Fruit fly (Drosophila melanogaster) whole organism, pupa: ENCODE data around the gene Pus1.

Experiments
- CG10348 ChIP-seq: fragments of 200-800 bp; sonication (Bioruptor generic); IDR thresholded peaks from 2 replicates; pipeline ENCODE4 v1.3.6; 2022; ENCODE audit warnings: missing biosample characterization, missing genetic modification characterization
- CG12605 ChIP-seq: fragments of 200-800 bp; sonication (Bioruptor generic); IDR thresholded peaks from 2 replicates; pipeline ENCODE4 v1.3.6; 2022; ENCODE audit warnings: missing biosample characterization, missing genetic modification characterization
- CG13204 ChIP-seq: fragments of 200-800 bp; sonication (Bioruptor generic); optimal IDR thresholded peaks from 2 replicates; lab custom pipeline; 2018; ENCODE audit warnings: missing biosample characterization, mild to moderate bottlenecking, missing genetic modification characterization, moderate library complexity
- CG14655 ChIP-seq: fragments of 200-800 bp; sonication (Bioruptor generic); optimal IDR thresholded peaks from 3 replicates; lab custom pipeline; 2017; ENCODE audit warnings: mild to moderate bottlenecking, missing biosample characterization, missing genetic modification reagents, missing genetic modification characterization
- CG15710 ChIP-seq: fragments of 200-800 bp; sonication (Bioruptor generic); optimal IDR thresholded peaks from 2 replicates; lab custom pipeline; 2018; ENCODE audit warnings: missing biosample characterization, mild to moderate bottlenecking, missing genetic modification characterization, moderate library complexity
- CG17806 ChIP-seq: fragments of 200-800 bp; sonication (Bioruptor generic); optimal IDR thresholded peaks from 2 replicates; lab custom pipeline; 2018; ENCODE audit warnings: missing biosample characterization, mild to moderate bottlenecking, missing genetic modification characterization, moderate library complexity
- CG32121 ChIP-seq: fragments of 200-800 bp; sonication (Bioruptor generic); IDR thresholded peaks from 2 replicates; pipeline ENCODE4 v1.3.6; 2022; ENCODE audit warnings: missing biosample characterization, missing genetic modification characterization
- CG34367 ChIP-seq: fragments of 200-800 bp; sonication (Bioruptor generic); optimal IDR thresholded peaks from 2 replicates; lab custom pipeline; 2018; ENCODE audit warnings: missing biosample characterization, mild to moderate bottlenecking, missing genetic modification characterization
- CG4496 ChIP-seq: fragments of 200-800 bp; sonication (Bioruptor generic); IDR thresholded peaks from 3 replicates; pipeline ENCODE4 v1.3.6; 2022; ENCODE audit warnings: missing biosample characterization, missing genetic modification characterization
- CG8159 ChIP-seq: fragments of 200-800 bp; sonication (Bioruptor generic); optimal IDR thresholded peaks from 3 replicates; lab custom pipeline; 2018; ENCODE audit warnings: missing biosample characterization, mild to moderate bottlenecking, missing genetic modification characterization, moderate library complexity
- CG8301 ChIP-seq: fragments of 200-800 bp; sonication (Bioruptor generic); optimal IDR thresholded peaks from 2 replicates; lab custom pipeline; 2018; ENCODE audit warnings: missing biosample characterization, mild to moderate bottlenecking, missing genetic modification characterization
- CG9948 ChIP-seq: fragments of 200-800 bp; sonication (Bioruptor generic); optimal IDR thresholded peaks from 2 replicates; lab custom pipeline; 2018; ENCODE audit warnings: missing biosample characterization, mild to moderate bottlenecking, missing genetic modification characterization, moderate library complexity
- D1 ChIP-seq: fragments of 200-800 bp; sonication (Bioruptor generic); optimal IDR thresholded peaks from 2 replicates; lab custom pipeline; 2018; ENCODE audit warnings: missing biosample characterization, mild to moderate bottlenecking, missing genetic modification characterization, moderate library complexity
- EcR ChIP-seq: fragments of 200-800 bp; sonication (Bioruptor generic); optimal IDR thresholded peaks from 3 replicates; lab custom pipeline; 2019; ENCODE audit warnings: missing biosample characterization, missing genetic modification characterization, mild to moderate bottlenecking, moderate library complexity, missing genetic modification reagents
- Ets98B ChIP-seq: fragments of 200-800 bp; sonication (Bioruptor generic); IDR thresholded peaks from 2 replicates; pipeline ENCODE4 v1.3.6; 2022; ENCODE audit warnings: missing biosample characterization, missing genetic modification characterization
- Pif1A ChIP-seq: fragments of 200-800 bp; sonication (Bioruptor generic); optimal IDR thresholded peaks from 3 replicates; lab custom pipeline; 2016; ENCODE audit warnings: missing biosample characterization, missing genetic modification characterization
- Pif1B ChIP-seq: fragments of 200-800 bp; sonication (Bioruptor generic); optimal IDR thresholded peaks from 3 replicates; lab custom pipeline; 2016; ENCODE audit warnings: missing biosample characterization, missing genetic modification characterization
- Snoo ChIP-seq: fragments of 200-800 bp; sonication (Bioruptor generic); optimal IDR thresholded peaks from 3 replicates; lab custom pipeline; 2017; ENCODE audit warnings: missing biosample characterization, mild to moderate bottlenecking, missing genetic modification characterization, inconsistent platforms
- fd96Ca ChIP-seq: fragments of 200-800 bp; sonication (Bioruptor generic); IDR thresholded peaks from 3 replicates; pipeline ENCODE4 v1.3.6; 2022; ENCODE audit warnings: missing biosample characterization, missing genetic modification characterization
- gl ChIP-seq: fragments of 200-800 bp; sonication (Bioruptor generic); optimal IDR thresholded peaks from 2 replicates; lab custom pipeline; 2018; ENCODE audit warnings: missing biosample characterization, mild to moderate bottlenecking, missing genetic modification characterization
- rn ChIP-seq: fragments of 200-800 bp; sonication (Bioruptor generic); IDR thresholded peaks from 2 replicates; pipeline ENCODE4 v1.3.6; 2022; ENCODE audit warnings: missing biosample characterization, missing genetic modification characterization

The Pus1 gene

DNA sequence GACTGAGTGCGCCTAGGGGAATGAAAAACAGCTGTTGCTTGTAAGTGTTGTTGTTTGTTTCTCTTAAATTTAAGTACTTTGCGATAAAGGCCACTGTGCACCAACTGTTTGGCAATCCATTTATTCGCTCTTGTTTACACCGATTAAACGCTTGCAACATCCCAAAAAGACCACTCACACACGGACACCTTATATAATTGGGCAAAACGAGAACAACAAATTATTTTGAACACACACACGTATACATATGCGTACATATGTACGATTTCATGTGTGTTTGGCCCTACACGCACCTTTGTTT is 35.4 kb downstream of the Pus1 start:
- TF ChIP-seq CG15710 (tag; lab: Kevin White, UChicago) (no peak), CG14655 (GFP tag; lab: Kevin White, UChicago) (no peak), CG10348 (no peak), Pif1B (no peak), CG34367 (tag; lab: Kevin White, UChicago) (no peak), Snoo (no peak), CG4496 (GFP tag; lab: Robert Waterston, UW) (no peak)

- no peak for TF ChIP-seq rn (GFP tag; lab: Robert Waterston, UW)
- peak; percentile 82 for TF ChIP-seq CG4496 (GFP tag; lab: Robert Waterston, UW)
- TF ChIP-seq D1 (tag; lab: Kevin White, UChicago), result no peak
- TF ChIP-seq CG9948 (tag; lab: Kevin White, UChicago), result peak; percentile 62
- peak; percentile 42 for TF ChIP-seq CG34367 (tag; lab: Kevin White, UChicago)
- peak; percentile 70 for TF ChIP-seq CG8159 (tag; lab: Kevin White, UChicago)
- peak; percentile 86 for TF ChIP-seq CG13204 (GFP tag; lab: Kevin White, UChicago)
- TF ChIP-seq CG14655 (GFP tag; lab: Kevin White, UChicago), result peak; percentile 78
- TF ChIP-seq gl (tag; lab: Kevin White, UChicago), result peak; percentile 91
- peak; percentile 46 for TF ChIP-seq EcR (GFP tag; lab: Kevin White, UChicago)
- TF ChIP-seq Pif1B, result peak; percentile 9
- peak; percentile 70 for TF ChIP-seq fd96Ca (GFP tag; lab: Robert Waterston, UW)
- TF ChIP-seq CG15710 (tag; lab: Kevin White, UChicago), result peak; percentile 67
- peak; percentile 67 for TF ChIP-seq CG8301 (tag; lab: Kevin White, UChicago)
- TF ChIP-seq Snoo, result peak; percentile 47
- peak; percentile 81 for TF ChIP-seq Ets98B (GFP tag; lab: Robert Waterston, UW)
- TF ChIP-seq CG10348, result peak; percentile 54
- TF ChIP-seq CG17806, result peak; percentile 65
- TF ChIP-seq CG12605 (GFP tag; lab: Robert Waterston, UW), result peak; percentile 71
- peak; percentile 60 for TF ChIP-seq Pif1A (GFP tag; lab: Kevin White, UChicago)
- peak; percentile 67 for TF ChIP-seq CG32121 (GFP tag; lab: Robert Waterston, UW)
These were observed 36.0 kb downstream of the Pus1 start for dm6 chr3R:20556281-20557113.

DNA sequence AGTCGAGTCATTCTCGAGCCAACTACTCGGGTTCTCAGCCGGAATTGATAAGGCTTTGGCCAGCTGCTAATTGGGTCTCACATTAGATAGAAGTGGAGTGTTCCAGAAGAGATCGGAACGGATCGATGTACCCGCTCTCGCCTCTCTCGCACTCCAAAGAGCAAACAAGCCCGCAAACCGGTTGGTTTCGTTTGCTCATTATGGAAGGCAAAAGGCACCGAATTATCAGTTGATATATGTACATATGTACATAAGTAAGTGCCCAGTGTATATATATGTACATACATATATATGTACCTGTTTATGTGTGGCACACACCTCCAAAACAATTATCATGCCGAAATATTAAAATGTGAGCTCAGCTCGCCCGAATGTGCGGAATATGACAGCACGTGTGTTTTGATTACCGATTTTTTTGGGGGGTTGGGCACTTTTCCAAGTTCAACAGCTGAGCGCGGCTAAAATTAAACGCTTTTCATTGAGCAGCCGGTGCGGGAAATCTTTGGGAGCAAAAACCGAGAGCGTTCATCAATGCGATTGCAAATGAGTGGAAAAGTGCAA is 36.7 kb downstream of the Pus1 start:
- TF ChIP-seq Ets98B (GFP tag; lab: Robert Waterston, UW), result no peak
- no peak for TF ChIP-seq CG12605 (GFP tag; lab: Robert Waterston, UW)
- TF ChIP-seq rn (GFP tag; lab: Robert Waterston, UW), result no peak
- no peak for TF ChIP-seq CG10348
- no peak for TF ChIP-seq CG17806
- no peak for TF ChIP-seq Snoo
- TF ChIP-seq fd96Ca (GFP tag; lab: Robert Waterston, UW), result no peak
- TF ChIP-seq Pif1B, result no peak
- TF ChIP-seq CG32121 (GFP tag; lab: Robert Waterston, UW), result no peak

DNA sequence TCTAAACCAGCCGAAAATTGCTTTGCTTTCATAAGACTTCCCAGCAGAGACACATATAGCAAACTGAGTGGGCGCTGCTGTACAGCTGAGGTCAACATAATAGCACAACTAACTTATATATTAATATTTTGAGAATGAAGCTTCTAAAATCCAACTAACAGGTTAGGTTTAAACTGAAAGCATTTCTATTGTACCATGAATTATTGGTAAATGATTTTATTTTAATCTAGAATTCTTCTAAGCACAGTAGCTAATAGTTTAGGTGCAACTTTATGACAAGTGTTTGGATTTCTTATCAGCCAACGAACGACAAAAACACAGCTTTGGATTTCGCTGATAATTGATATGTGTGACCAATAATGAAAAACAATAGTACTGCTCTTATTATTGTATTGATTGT is 37.4 kb downstream of the Pus1 start:
- TF ChIP-seq Pif1A (GFP tag; lab: Kevin White, UChicago) (peak; percentile 27), CG13204 (GFP tag; lab: Kevin White, UChicago) (no peak), CG9948 (tag; lab: Kevin White, UChicago) (no peak), CG15710 (tag; lab: Kevin White, UChicago) (no peak), D1 (tag; lab: Kevin White, UChicago) (no peak), fd96Ca (GFP tag; lab: Robert Waterston, UW) (no peak), gl (tag; lab: Kevin White, UChicago) (no peak), CG17806 (no peak), CG4496 (GFP tag; lab: Robert Waterston, UW) (no peak), CG14655 (GFP tag; lab: Kevin White, UChicago) (peak; percentile 25), rn (GFP tag; lab: Robert Waterston, UW) (no peak), CG32121 (GFP tag; lab: Robert Waterston, UW) (0 out of 2 replicates have a peak, but pooled peaks have one; percentile 31), EcR (GFP tag; lab: Kevin White, UChicago) (no peak), Pif1B (peak; percentile 4), CG34367 (tag; lab: Kevin White, UChicago) (no peak), CG8301 (tag; lab: Kevin White, UChicago) (peak; percentile 22), CG10348 (no peak)

DNA sequence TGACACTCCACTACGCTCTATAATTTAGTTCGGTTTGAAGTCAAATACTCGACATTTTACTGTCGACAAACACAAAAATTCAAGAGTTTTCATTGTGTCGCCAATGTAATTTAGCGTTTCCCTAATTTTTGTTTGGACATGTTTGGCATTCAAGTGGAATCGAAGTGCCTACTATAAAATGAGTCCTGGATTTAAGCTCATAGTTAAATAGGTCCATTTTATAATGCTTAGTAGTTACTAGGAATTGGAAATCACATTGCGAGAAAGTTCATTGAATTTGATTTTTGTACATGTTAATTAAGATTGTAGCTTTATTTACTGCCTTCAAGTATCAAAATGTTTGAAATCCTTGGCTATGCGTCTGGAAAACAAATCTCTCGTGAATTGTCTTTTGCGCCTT is 38.2 kb downstream of the Pus1 start, which contains the start of gene att-ORFB:
Gene att-ORFB, minus strand, starts transcription at position 101 of the 400 bp plus-strand sequence.
- TF ChIP-seq Snoo, result no peak
- TF ChIP-seq CG12605 (GFP tag; lab: Robert Waterston, UW), result no peak
- TF ChIP-seq gl (tag; lab: Kevin White, UChicago), result no peak
- TF ChIP-seq D1 (tag; lab: Kevin White, UChicago), result no peak

dm6 chr3R:20552093-20552492 is 40.4 kb downstream of the Pus1 start, which contains the start of gene Stat92E:
Stat92E (minus strand) TSS chr3R:20552311.
- no peak for TF ChIP-seq CG4496 (GFP tag; lab: Robert Waterston, UW)
- no peak for TF ChIP-seq EcR (GFP tag; lab: Kevin White, UChicago)
- TF ChIP-seq CG10348, result no peak
- no peak for TF ChIP-seq CG14655 (GFP tag; lab: Kevin White, UChicago)
- no peak for TF ChIP-seq rn (GFP tag; lab: Robert Waterston, UW)
- TF ChIP-seq D1 (tag; lab: Kevin White, UChicago), result no peak
- TF ChIP-seq CG34367 (tag; lab: Kevin White, UChicago), result no peak
- TF ChIP-seq Pif1A (GFP tag; lab: Kevin White, UChicago), result no peak
- TF ChIP-seq CG9948 (tag; lab: Kevin White, UChicago), result no peak
- no peak for TF ChIP-seq Pif1B
- TF ChIP-seq fd96Ca (GFP tag; lab: Robert Waterston, UW), result no peak
- TF ChIP-seq CG32121 (GFP tag; lab: Robert Waterston, UW), result no peak
- TF ChIP-seq Snoo, result no peak
- no peak for TF ChIP-seq CG13204 (GFP tag; lab: Kevin White, UChicago)
- TF ChIP-seq CG15710 (tag; lab: Kevin White, UChicago), result no peak
- TF ChIP-seq CG17806, result no peak
- no peak for TF ChIP-seq CG8301 (tag; lab: Kevin White, UChicago)
- TF ChIP-seq CG8159 (tag; lab: Kevin White, UChicago), result no peak
- TF ChIP-seq CG12605 (GFP tag; lab: Robert Waterston, UW), result no peak
- no peak for TF ChIP-seq Ets98B (GFP tag; lab: Robert Waterston, UW)
